Worm (Caenorhabditis elegans) whole organism, L4 larva: ENCODE results near the gene ard-1.

Source experiments
- D1046.2 ChIP-seq: fragments of 200-800 bp; sonication (Bioruptor generic); IDR thresholded peaks from 2 replicates; pipeline ENCODE4 v1.3.6; 2022; ENCODE audit warnings: missing genetic modification characterization, missing compliant biosample characterization
- aha-1 ChIP-seq: fragments of 150-350 bp; peaks from one replicate; lab custom pipeline; 2014; ENCODE audit warnings: missing biosample characterization, missing genetic modification characterization
- ama-1 ChIP-seq: fragments of 150-350 bp; optimal IDR thresholded peaks from 2 replicates; lab custom pipeline; 2014; ENCODE audit warnings: inconsistent platforms, mixed read lengths
- arid-1 ChIP-seq: fragments of 200-800 bp; sonication (Bioruptor generic); conservative IDR thresholded peaks from 2 replicates; pipeline ENCODE4 v1.3.6; 2022; ENCODE audit warnings: missing genetic modification reagents, missing genetic modification characterization, missing compliant biosample characterization
- attf-4 ChIP-seq: sonication (generic microtip); optimal IDR thresholded peaks from 3 replicates; lab custom pipeline; 2017; ENCODE audit warnings: missing biosample characterization, missing genetic modification characterization
- ceh-62 ChIP-seq: sonication (generic microtip); optimal IDR thresholded peaks from 2 replicates; lab custom pipeline; 2017; ENCODE audit warnings: missing biosample characterization, missing genetic modification characterization
- cey-2 ChIP-seq: sonication (generic microtip); optimal IDR thresholded peaks from 3 replicates; lab custom pipeline; 2017; ENCODE audit warnings: missing genetic modification characterization, mild to moderate bottlenecking, missing compliant biosample characterization, antibody characterized with exemption, borderline replicate concordance; ENCODE audit not compliant: insufficient read depth
- daf-16 ChIP-seq, 3 experiments: sonication (generic microtip); optimal IDR thresholded peaks; 2 replicates each; lab custom pipeline; 2016 to 2017; ENCODE audit warnings: missing genetic modification characterization in 3 of 3, missing genetic modification reagents in 3 of 3, mild to moderate bottlenecking in 2 of 3, missing compliant biosample characterization in 2 of 3, missing biosample characterization in 1 of 3, moderate library complexity in 1 of 3
- dmd-6 ChIP-seq: fragments of 200-800 bp; sonication (Bioruptor generic); IDR thresholded peaks from 2 replicates; pipeline ENCODE4 v1.3.6; 2022; ENCODE audit warnings: missing genetic modification reagents, missing genetic modification characterization, missing compliant biosample characterization
- duxl-1 ChIP-seq: sonication (generic microtip); optimal IDR thresholded peaks from 2 replicates; lab custom pipeline; 2016; ENCODE audit warnings: mild to moderate bottlenecking, missing genetic modification characterization, moderate library complexity, missing compliant biosample characterization; ENCODE audit not compliant: poor library complexity
- dve-1 ChIP-seq: sonication (generic microtip); optimal IDR thresholded peaks from 2 replicates; lab custom pipeline; 2017; ENCODE audit warnings: antibody characterized with exemption, mild to moderate bottlenecking, missing genetic modification characterization, missing compliant biosample characterization; ENCODE audit not compliant: insufficient read depth
- fkh-10 ChIP-seq: fragments of 150-350 bp; optimal IDR thresholded peaks from 2 replicates; lab custom pipeline; 2014; ENCODE audit warnings: missing biosample characterization, missing genetic modification reagents, missing genetic modification characterization
- fos-1 ChIP-seq: fragments of 150-350 bp; optimal IDR thresholded peaks from 2 replicates; lab custom pipeline; 2014; ENCODE audit warnings: missing biosample characterization, missing genetic modification characterization
- lin-1 ChIP-seq: fragments of 200-800 bp; sonication (Bioruptor generic); IDR thresholded peaks from 2 replicates; pipeline ENCODE4 v1.3.6; 2022; ENCODE audit warnings: missing genetic modification reagents, missing genetic modification characterization, missing compliant biosample characterization
- lin-38 ChIP-seq: fragments of 200-800 bp; sonication (Bioruptor generic); IDR thresholded peaks from 2 replicates; pipeline ENCODE4 v1.3.6; 2022; ENCODE audit warnings: missing genetic modification reagents, missing genetic modification characterization, missing compliant biosample characterization
- lin-39 ChIP-seq: fragments of 150-350 bp; optimal IDR thresholded peaks from 2 replicates; lab custom pipeline; 2014; ENCODE audit warnings: missing biosample characterization, missing genetic modification reagents, missing genetic modification characterization
- lir-3 ChIP-seq: sonication (generic microtip); optimal IDR thresholded peaks from 2 replicates; lab custom pipeline; 2016; ENCODE audit warnings: mild to moderate bottlenecking, missing genetic modification characterization, missing compliant biosample characterization
- lsy-2 ChIP-seq, 2 experiments: fragments of 150-350 bp in 1 of 2; sonication (generic microtip) in 1 of 2; optimal IDR thresholded peaks; 2 replicates each; lab custom pipeline; 2014 to 2017; ENCODE audit warnings: missing biosample characterization in 2 of 2, missing genetic modification characterization in 2 of 2
- mdl-1 ChIP-seq, 2 experiments: fragments of 150-350 bp in 1 of 2; sonication (generic microtip) in 1 of 2; optimal IDR thresholded peaks; 2 replicates each; lab custom pipeline; 2014 to 2017; ENCODE audit warnings: missing biosample characterization in 2 of 2, missing genetic modification characterization in 2 of 2
- mdt-29 ChIP-seq: fragments of 200-800 bp; sonication (Bioruptor generic); IDR thresholded peaks from 2 replicates; pipeline ENCODE4 v1.3.6; 2022; ENCODE audit warnings: missing genetic modification reagents, missing genetic modification characterization, missing compliant biosample characterization
- mep-1 ChIP-seq: fragments of 150-350 bp; sonication (generic microtip); optimal IDR thresholded peaks from 3 replicates; lab custom pipeline; 2014; ENCODE audit warnings: missing biosample characterization, missing genetic modification characterization
- mes-2 ChIP-seq: sonication (generic microtip); optimal IDR thresholded peaks from 2 replicates; lab custom pipeline; 2016; ENCODE audit warnings: missing genotype, mild to moderate bottlenecking, missing genetic modification characterization, missing compliant biosample characterization; ENCODE audit not compliant: poor library complexity, severe bottlenecking
- mxl-2 ChIP-seq: fragments of 200-800 bp; sonication (Bioruptor generic); conservative IDR thresholded peaks from 2 replicates; pipeline ENCODE4 v1.3.6; 2022; ENCODE audit warnings: missing genetic modification reagents, missing genetic modification characterization, missing compliant biosample characterization
- mxl-3 ChIP-seq: fragments of 200-800 bp; sonication (Bioruptor generic); optimal IDR thresholded peaks from 2 replicates; lab custom pipeline; 2018; ENCODE audit warnings: mild to moderate bottlenecking, missing genetic modification characterization, missing compliant biosample characterization
- nhr-10 ChIP-seq: fragments of 150-350 bp; optimal IDR thresholded peaks from 2 replicates; lab custom pipeline; 2014; ENCODE audit warnings: missing biosample characterization, missing genetic modification characterization
- nhr-111 ChIP-seq: fragments of 200-800 bp; sonication (Bioruptor generic); optimal IDR thresholded peaks from 2 replicates; lab custom pipeline; 2018; ENCODE audit warnings: mild to moderate bottlenecking, missing genetic modification characterization, missing compliant biosample characterization
- nhr-28 ChIP-seq: fragments of 150-350 bp; optimal IDR thresholded peaks from 2 replicates; lab custom pipeline; 2014; ENCODE audit warnings: missing biosample characterization, missing genetic modification characterization
- nhr-42 ChIP-seq: fragments of 200-800 bp; sonication (Bioruptor generic); IDR thresholded peaks from 2 replicates; pipeline ENCODE4 v1.3.6; 2022; ENCODE audit warnings: missing genetic modification characterization, missing compliant biosample characterization
- nhr-48 ChIP-seq: sonication (generic microtip); optimal IDR thresholded peaks from 2 replicates; lab custom pipeline; 2016; ENCODE audit warnings: mild to moderate bottlenecking, missing genetic modification characterization, missing compliant biosample characterization
- nhr-77 ChIP-seq: fragments of 150-350 bp; optimal IDR thresholded peaks from 2 replicates; lab custom pipeline; 2014; ENCODE audit warnings: missing biosample characterization, missing genetic modification characterization
- pha-4 ChIP-seq, 2 experiments: fragments of 150-350 bp in 1 of 2; fragments of 200-800 bp in 1 of 2; sonication (Bioruptor generic) in 1 of 2; IDR thresholded peaks in 1 of 2; optimal IDR thresholded peaks in 1 of 2; 2 replicates each; pipeline versions ENCODE4 v1.3.6 to Lab custom; 2014 to 2022; ENCODE audit warnings: missing genetic modification characterization in 2 of 2, missing genetic modification reagents in 2 of 2, missing biosample characterization in 1 of 2, missing compliant biosample characterization in 1 of 2
- php-3 ChIP-seq: fragments of 200-800 bp; sonication (Bioruptor generic); IDR thresholded peaks from 2 replicates; pipeline ENCODE4 v1.3.6; 2022; ENCODE audit warnings: missing genetic modification reagents, missing genetic modification characterization, missing compliant biosample characterization
- pqm-1 ChIP-seq: sonication (generic microtip); optimal IDR thresholded peaks from 2 replicates; lab custom pipeline; 2017; ENCODE audit warnings: missing biosample characterization, missing genetic modification characterization
- skn-1 ChIP-seq: fragments of 150-350 bp; optimal IDR thresholded peaks from 2 replicates; lab custom pipeline; 2014; ENCODE audit warnings: missing biosample characterization, missing genetic modification characterization
- tag-97 ChIP-seq: fragments of 200-800 bp; sonication (Bioruptor generic); IDR thresholded peaks from 2 replicates; pipeline ENCODE4 v1.3.6; 2022; ENCODE audit warnings: missing genetic modification characterization, missing compliant biosample characterization
- tra-1 ChIP-seq: fragments of 200-800 bp; sonication (Bioruptor generic); IDR thresholded peaks from 2 replicates; pipeline ENCODE4 v1.3.6; 2022; ENCODE audit warnings: missing genetic modification reagents, missing genetic modification characterization, missing compliant biosample characterization
- unc-130 ChIP-seq: sonication (generic microtip); optimal IDR thresholded peaks from 2 replicates; lab custom pipeline; 2016; ENCODE audit warnings: missing genetic modification reagents, missing genetic modification characterization, missing compliant biosample characterization
- unc-39 ChIP-seq: sonication (generic microtip); optimal IDR thresholded peaks from 2 replicates; lab custom pipeline; 2017; ENCODE audit warnings: missing biosample characterization, missing genetic modification characterization
- unc-62 ChIP-seq, 3 experiments: fragments of 150-350 bp in 1 of 3; sonication (generic microtip); optimal IDR thresholded peaks in 2 of 3; peaks in 1 of 3; 1 replicate in 1 of 3; 2 replicates in 2 of 3; lab custom pipeline; 2014 to 2017; ENCODE audit warnings: missing biosample characterization in 3 of 3, missing genetic modification characterization in 3 of 3, missing genetic modification reagents in 3 of 3, missing genotype in 1 of 3
- zag-1 ChIP-seq: fragments of 150-350 bp; optimal IDR thresholded peaks from 2 replicates; lab custom pipeline; 2014; ENCODE audit warnings: missing biosample characterization, missing genetic modification characterization
- zfp-3 ChIP-seq: fragments of 200-800 bp; sonication (Bioruptor generic); conservative IDR thresholded peaks from 2 replicates; pipeline ENCODE4 v1.3.6; 2022; ENCODE audit warnings: missing genetic modification reagents, missing genetic modification characterization, missing compliant biosample characterization
- zip-11 ChIP-seq: fragments of 200-800 bp; sonication (Bioruptor generic); IDR thresholded peaks from 2 replicates; pipeline ENCODE4 v1.3.6; 2022; ENCODE audit warnings: missing genetic modification characterization, missing compliant biosample characterization
- ztf-7 ChIP-seq: fragments of 150-350 bp; optimal IDR thresholded peaks from 2 replicates; lab custom pipeline; 2014; ENCODE audit warnings: missing biosample characterization, missing genetic modification characterization

The ard-1 gene

DNA sequence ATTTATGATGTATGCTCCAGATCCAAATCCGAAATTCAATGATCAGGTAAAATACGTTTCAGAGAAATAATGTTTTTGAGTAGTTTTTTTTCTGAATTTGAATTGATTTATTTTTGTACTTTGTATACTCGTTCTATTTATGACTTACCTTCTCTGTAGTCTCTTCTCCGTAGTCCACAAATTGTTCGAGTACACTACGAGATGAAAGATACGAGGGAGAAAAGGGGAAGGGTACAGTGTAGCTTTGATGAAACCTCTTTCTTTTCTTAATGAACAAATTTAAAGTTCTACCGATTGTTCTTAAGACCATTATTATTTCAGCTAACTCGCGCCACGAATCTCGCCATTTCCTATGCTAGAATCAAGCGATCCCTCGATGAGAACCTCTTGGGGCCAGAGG, 49.0 kb downstream of the ard-1 start:
- peak; percentile 30 for TF ChIP-seq dve-1 (tag; lab: Kevin White, UChicago)
- TF ChIP-seq daf-16 (GFP tag; optimal IDR thresholded peaks at IDR 0.05; lab: Kevin White, UChicago): no peak
- peak; percentile 41 for TF ChIP-seq daf-16 (tag; optimal IDR thresholded peaks at IDR 0.05; lab: Kevin White, UChicago)
- TF ChIP-seq nhr-77: peak; percentile 27
- no peak for TF ChIP-seq nhr-111 (GFP tag; lab: Kevin White, UChicago)
- no peak for TF ChIP-seq arid-1 (GFP tag; lab: Robert Waterston, UW)
- TF ChIP-seq aha-1 (tag; lab: Kevin White, UChicago): peak; percentile 78
- no peak for TF ChIP-seq tag-97 (GFP tag; lab: Robert Waterston, UW)
- TF ChIP-seq unc-62 (GFP tag; optimal IDR thresholded peaks at IDR 0.05 in 1 of 2; lab: Kevin White, UChicago): peak in 1 of 2 experiments; percentile 67
- TF ChIP-seq unc-62 (tag; optimal IDR thresholded peaks at IDR 0.05; lab: Kevin White, UChicago): no peak
- no peak for TF ChIP-seq pha-4 (GFP tag; IDR thresholded peaks at IDR 0.05; lab: Robert Waterston, UW)
- no peak for TF ChIP-seq pha-4 (tag; optimal IDR thresholded peaks at IDR 0.05; lab: Kevin White, UChicago)
- peak in 1 of 2 experiments; percentile 3 for TF ChIP-seq lsy-2 (tag; optimal IDR thresholded peaks at IDR 0.05; lab: Kevin White, UChicago)
- peak; percentile 99 for TF ChIP-seq nhr-28 (tag; lab: Kevin White, UChicago)

- TF ChIP-seq arid-1 (GFP tag; lab: Robert Waterston, UW) (no peak), D1046.2 (GFP tag; lab: Robert Waterston, UW) (no peak), aha-1 (tag; lab: Kevin White, UChicago) (peak; percentile 88), ztf-7 (no peak), lir-3 (tag; lab: Kevin White, UChicago) (no peak), fos-1 (tag; lab: Kevin White, UChicago) (no peak), nhr-28 (tag; lab: Kevin White, UChicago) (no peak), fkh-10 (no peak), lin-39 (tag; lab: Kevin White, UChicago) (no peak), ama-1 (lab: Kevin White, UChicago) (peak; percentile 41), zag-1 (tag; lab: Kevin White, UChicago) (no peak), mes-2 (tag; lab: Kevin White, UChicago) (no peak), mep-1 (tag; lab: Kevin White, UChicago) (peak; percentile 14), unc-39 (no peak), mdl-1 (tag; optimal IDR thresholded peaks at IDR 0.05; lab: Kevin White, UChicago) (no peak), attf-4 (tag; lab: Kevin White, UChicago) (no peak), mxl-2 (no peak), pqm-1 (peak; percentile 11), cey-2 (no peak), php-3 (0 out of 2 replicates have a peak, but pooled peaks have one; percentile 25), tra-1 (GFP tag; lab: Robert Waterston, UW) (no peak), nhr-10 (tag; lab: Kevin White, UChicago) (no peak), dmd-6 (GFP tag; lab: Robert Waterston, UW) (no peak), mdt-29 (no peak), zip-11 (GFP tag; lab: Robert Waterston, UW) (no peak), unc-130 (GFP tag; lab: Kevin White, UChicago) (no peak), lin-38 (GFP tag; lab: Robert Waterston, UW) (peak; percentile 40), mxl-3 (GFP tag; lab: Kevin White, UChicago) (no peak), nhr-48 (peak; percentile 5), skn-1 (tag; lab: Kevin White, UChicago) (no peak), duxl-1 (no peak), ceh-62 (tag; lab: Kevin White, UChicago) (no peak), dve-1 (tag; lab: Kevin White, UChicago) (peak; percentile 5), nhr-42 (GFP tag; lab: Robert Waterston, UW) (no peak), pha-4 (GFP tag; IDR thresholded peaks at IDR 0.05; lab: Robert Waterston, UW) (peak; percentile 37; the same call in 1 of the 2 replicates), pha-4 (tag; optimal IDR thresholded peaks at IDR 0.05; lab: Kevin White, UChicago) (no peak), lin-1 (GFP tag; lab: Robert Waterston, UW) (no peak), zfp-3 (GFP tag; lab: Robert Waterston, UW) (0 out of 2 replicates have a peak, but pooled peaks have one; percentile 61)
- TF ChIP-seq, all 104 proteins: peak for 10
These were observed 51.9 kb downstream of the ard-1 start, which contains the start of gene prx-14 for ce11 chrIV:11183013-11183412. Gene prx-14, plus strand, starts transcription at chrIV:11183132.
